Fruit fly (Drosophila melanogaster) whole organism, embryonic: Measurements from ENCODE around the gene CG9737.

Experiments used
- Abd-B ChIP-seq: fragments of 200-800 bp; sonication (Bioruptor generic); optimal IDR thresholded peaks from 2 replicates; lab custom pipeline; 2018; ENCODE audit warnings: missing biosample characterization, mild to moderate bottlenecking, missing genetic modification characterization, moderate library complexity
- Aef1 ChIP-seq: fragments of 200-800 bp; sonication (Bioruptor generic); IDR thresholded peaks from 3 replicates; pipeline ENCODE4 v1.3.6; 2022; ENCODE audit warnings: missing biosample characterization, missing genetic modification characterization
- BtbVII ChIP-seq: fragments of 200-800 bp; sonication (Bioruptor generic); optimal IDR thresholded peaks from 3 replicates; lab custom pipeline; 2017; ENCODE audit warnings: missing biosample characterization, mild to moderate bottlenecking, missing genetic modification characterization
- CG13424 ChIP-seq: fragments of 200-800 bp; sonication (Bioruptor generic); optimal IDR thresholded peaks from 2 replicates; lab custom pipeline; 2019; ENCODE audit warnings: missing biosample characterization, mild to moderate bottlenecking, missing genetic modification characterization, moderate library complexity
- CG15073 ChIP-seq: fragments of 200-800 bp; sonication (Bioruptor generic); optimal IDR thresholded peaks from 2 replicates; lab custom pipeline; 2016; ENCODE audit warnings: missing biosample characterization, missing genetic modification characterization
- CG17912 ChIP-seq: fragments of 200-800 bp; sonication (Bioruptor generic); optimal IDR thresholded peaks from 2 replicates; lab custom pipeline; 2018; ENCODE audit warnings: missing biosample characterization, mild to moderate bottlenecking, missing genetic modification characterization
- CG2199 ChIP-seq: fragments of 200-800 bp; sonication (Bioruptor generic); IDR thresholded peaks from 3 replicates; pipeline ENCODE4 v1.3.6; 2022; ENCODE audit warnings: missing biosample characterization, missing genetic modification characterization
- CG2712 ChIP-seq: fragments of 200-800 bp; optimal IDR thresholded peaks from 3 replicates; lab custom pipeline; 2019; ENCODE audit warnings: missing biosample characterization, mild to moderate bottlenecking, missing genetic modification characterization, moderate library complexity
- CG3281 ChIP-seq: fragments of 200-800 bp; sonication (Bioruptor generic); optimal IDR thresholded peaks from 3 replicates; lab custom pipeline; 2017; ENCODE audit warnings: missing biosample characterization, mild to moderate bottlenecking, missing genetic modification characterization
- CG4617 ChIP-seq: fragments of 200-800 bp; sonication (Bioruptor generic); optimal IDR thresholded peaks from 3 replicates; lab custom pipeline; 2016; ENCODE audit warnings: missing biosample characterization, missing genetic modification characterization, borderline replicate concordance
- CG5953 ChIP-seq: fragments of 200-800 bp; sonication (Bioruptor generic); IDR thresholded peaks from 2 replicates; pipeline ENCODE4 v1.3.6; 2022; ENCODE audit warnings: missing biosample characterization, missing genetic modification characterization
- CG7556 ChIP-seq: fragments of 200-800 bp; sonication (Bioruptor generic); optimal IDR thresholded peaks from 2 replicates; lab custom pipeline; 2017; ENCODE audit warnings: missing biosample characterization, mild to moderate bottlenecking, missing genetic modification characterization
- Deaf1 ChIP-seq: fragments of 200-800 bp; optimal IDR thresholded peaks from 3 replicates; lab custom pipeline; 2019; ENCODE audit warnings: missing biosample characterization, mild to moderate bottlenecking, missing genetic modification characterization, moderate library complexity
- Dip3 ChIP-seq: fragments of 200-800 bp; sonication (Bioruptor generic); optimal IDR thresholded peaks from 3 replicates; lab custom pipeline; 2016; ENCODE audit warnings: missing biosample characterization, missing genetic modification characterization
- Dp ChIP-seq: fragments of 200-800 bp; sonication (Bioruptor generic); optimal IDR thresholded peaks from 2 replicates; lab custom pipeline; 2018; ENCODE audit warnings: missing biosample characterization, mild to moderate bottlenecking, missing genetic modification characterization, moderate library complexity
- Fer3 ChIP-seq: fragments of 200-800 bp; sonication (Bioruptor generic); optimal IDR thresholded peaks from 2 replicates; lab custom pipeline; 2018; ENCODE audit warnings: missing biosample characterization, mild to moderate bottlenecking, missing genetic modification characterization, moderate library complexity
- Gsc ChIP-seq: fragments of 200-800 bp; sonication (Bioruptor generic); IDR thresholded peaks from 2 replicates; pipeline ENCODE4 v1.3.6; 2022; ENCODE audit warnings: missing biosample characterization, missing genetic modification characterization
- Lim3 ChIP-seq: fragments of 200-800 bp; sonication (Bioruptor generic); IDR thresholded peaks from 2 replicates; pipeline ENCODE4 v1.3.6; 2022; ENCODE audit warnings: missing biosample characterization, missing genetic modification characterization
- Oli ChIP-seq: fragments of 200-800 bp; sonication (Bioruptor generic); optimal IDR thresholded peaks from 2 replicates; lab custom pipeline; 2018; ENCODE audit warnings: missing biosample characterization, mild to moderate bottlenecking, missing genetic modification characterization, moderate library complexity
- Pdp1 ChIP-seq, 2 experiments: fragments of 200-800 bp; sonication (Bioruptor generic); optimal IDR thresholded peaks; 3 replicates each; lab custom pipeline; 2016; ENCODE audit warnings: missing biosample characterization in 2 of 2, missing genetic modification characterization in 2 of 2, mild to moderate bottlenecking in 1 of 2, moderate library complexity in 1 of 2
- Trl ChIP-seq, 3 experiments: fragments of >200 bp in 2 of 3; fragments of 200-800 bp in 1 of 3; sonication (Bioruptor generic) in 1 of 3; optimal IDR thresholded peaks; 2 replicates in 1 of 3; 3 replicates in 2 of 3; lab custom pipeline; 2016 to 2017; ENCODE audit warnings: missing biosample characterization in 1 of 3, missing genetic modification characterization in 1 of 3
- ap ChIP-seq: fragments of 200-800 bp; sonication (Bioruptor generic); IDR thresholded peaks from 2 replicates; pipeline ENCODE4 v1.3.6; 2022; ENCODE audit warnings: missing biosample characterization, missing genetic modification characterization
- az2 ChIP-seq: fragments of 200-800 bp; sonication (Bioruptor generic); optimal IDR thresholded peaks from 3 replicates; lab custom pipeline; 2016; ENCODE audit warnings: missing biosample characterization, missing genetic modification characterization
- br ChIP-seq: fragments of >200 bp; optimal IDR thresholded peaks from 2 replicates; lab custom pipeline; 2017
- chm ChIP-seq: fragments of 200-800 bp; sonication (Bioruptor generic); IDR thresholded peaks from 2 replicates; pipeline ENCODE4 v1.3.6; 2022; ENCODE audit warnings: missing biosample characterization, missing genetic modification characterization
- crol ChIP-seq: fragments of 200-800 bp; sonication (Bioruptor generic); IDR thresholded peaks from 2 replicates; pipeline ENCODE4 v1.3.6; 2022; ENCODE audit warnings: missing biosample characterization, missing genetic modification characterization
- cwo ChIP-seq: fragments of 200-800 bp; sonication (Bioruptor generic); optimal IDR thresholded peaks from 3 replicates; lab custom pipeline; 2017; ENCODE audit warnings: missing biosample characterization, missing genetic modification characterization, mild to moderate bottlenecking, moderate library complexity, missing genetic modification reagents
- disco-r ChIP-seq: fragments of 200-800 bp; sonication (Bioruptor generic); optimal IDR thresholded peaks from 2 replicates; lab custom pipeline; 2016; ENCODE audit warnings: missing biosample characterization, missing genetic modification characterization
- dmrt99B ChIP-seq: fragments of 200-800 bp; sonication (Bioruptor generic); optimal IDR thresholded peaks from 2 replicates; lab custom pipeline; 2018; ENCODE audit warnings: missing biosample characterization, mild to moderate bottlenecking, missing genetic modification characterization, moderate library complexity
- exex ChIP-seq: fragments of 200-800 bp; sonication (Bioruptor generic); optimal IDR thresholded peaks from 4 replicates; lab custom pipeline; 2018; ENCODE audit warnings: missing biosample characterization, mild to moderate bottlenecking, missing genetic modification characterization, moderate library complexity
- gcm ChIP-seq: fragments of 200-800 bp; sonication (Bioruptor generic); optimal IDR thresholded peaks from 2 replicates; lab custom pipeline; 2019; ENCODE audit warnings: missing biosample characterization, mild to moderate bottlenecking, missing genetic modification characterization, moderate library complexity
- grn ChIP-seq: fragments of 200-800 bp; sonication (Bioruptor generic); optimal IDR thresholded peaks from 3 replicates; lab custom pipeline; 2017; ENCODE audit warnings: missing biosample characterization, missing genetic modification characterization
- h ChIP-seq: fragments of >200 bp; optimal IDR thresholded peaks from 2 replicates; lab custom pipeline; 2017
- ham ChIP-seq: fragments of 200-800 bp; sonication (Bioruptor generic); IDR thresholded peaks from 2 replicates; pipeline ENCODE4 v1.3.6; 2022; ENCODE audit warnings: missing biosample characterization, missing genetic modification characterization
- hkb ChIP-seq, 2 experiments: fragments of 200-800 bp in 1 of 2; fragments of >200 bp in 1 of 2; sonication (Bioruptor generic) in 1 of 2; IDR thresholded peaks in 1 of 2; optimal IDR thresholded peaks in 1 of 2; 2 replicates each; pipeline versions ENCODE4 v1.3.6 to Lab custom; 2017 to 2022; ENCODE audit warnings: missing biosample characterization in 1 of 2, missing genetic modification characterization in 1 of 2
- ind ChIP-seq: fragments of 200-800 bp; sonication (Bioruptor generic); optimal IDR thresholded peaks from 3 replicates; lab custom pipeline; 2016; ENCODE audit warnings: missing biosample characterization, missing genetic modification characterization
- jing ChIP-seq: fragments of 200-800 bp; sonication (Bioruptor generic); optimal IDR thresholded peaks from 2 replicates; lab custom pipeline; 2018; ENCODE audit warnings: missing biosample characterization, mild to moderate bottlenecking, missing genetic modification characterization
- klu ChIP-seq: fragments of 200-800 bp; sonication (Bioruptor generic); IDR thresholded peaks from 2 replicates; pipeline ENCODE4 v1.3.6; 2022; ENCODE audit warnings: missing biosample characterization, missing genetic modification characterization
- mirr ChIP-seq: fragments of 200-800 bp; sonication (Bioruptor generic); optimal IDR thresholded peaks from 3 replicates; lab custom pipeline; 2018; ENCODE audit warnings: missing biosample characterization, mild to moderate bottlenecking, missing genetic modification characterization
- pan ChIP-seq, 4 experiments: fragments of >200 bp in 3 of 4; fragments of 200-800 bp in 1 of 4; sonication (Bioruptor generic) in 1 of 4; optimal IDR thresholded peaks in 3 of 4; IDR thresholded peaks in 1 of 4; 2 replicates each; pipeline versions ENCODE4 v1.3.6 to Lab custom; 2017 to 2022; ENCODE audit warnings: missing biosample characterization in 2 of 4, missing genetic modification characterization in 2 of 4, mixed read lengths in 1 of 4
- peb ChIP-seq: fragments of 200-800 bp; sonication (Bioruptor generic); IDR thresholded peaks from 2 replicates; pipeline ENCODE4 v1.3.6; 2022; ENCODE audit warnings: missing biosample characterization, missing genetic modification characterization
- pho ChIP-seq: fragments of 200-800 bp; sonication (Bioruptor generic); optimal IDR thresholded peaks from 2 replicates; lab custom pipeline; 2016; ENCODE audit warnings: missing biosample characterization, missing genetic modification characterization
- pzg ChIP-seq: fragments of 200-800 bp; sonication (Bioruptor generic); optimal IDR thresholded peaks from 3 replicates; lab custom pipeline; 2018; ENCODE audit warnings: missing biosample characterization, mild to moderate bottlenecking, missing genetic modification characterization, moderate library complexity
- rib ChIP-seq: fragments of 200-800 bp; sonication (Bioruptor generic); IDR thresholded peaks from 2 replicates; pipeline ENCODE4 v1.3.6; 2022; ENCODE audit warnings: missing biosample characterization, missing genetic modification characterization
- ro ChIP-seq: fragments of 200-800 bp; sonication (Bioruptor generic); IDR thresholded peaks from 2 replicates; pipeline ENCODE4 v1.3.6; 2022; ENCODE audit warnings: missing biosample characterization, missing genetic modification characterization
- wek ChIP-seq: fragments of 200-800 bp; sonication (Bioruptor generic); optimal IDR thresholded peaks from 3 replicates; lab custom pipeline; 2018; ENCODE audit warnings: missing biosample characterization, mild to moderate bottlenecking, missing genetic modification characterization, moderate library complexity
- zen2 ChIP-seq: fragments of 200-800 bp; sonication (Bioruptor generic); IDR thresholded peaks from 3 replicates; pipeline ENCODE4 v1.3.6; 2022; ENCODE audit warnings: missing biosample characterization, missing genetic modification characterization; ENCODE audit not compliant: partially characterized antibody
- zfh1 ChIP-seq: fragments of 200-800 bp; sonication (Bioruptor generic); IDR thresholded peaks from 3 replicates; pipeline ENCODE4 v1.3.6; 2022; ENCODE audit warnings: missing biosample characterization, missing genetic modification characterization
- zfh2 ChIP-seq: fragments of 200-800 bp; sonication (Bioruptor generic); optimal IDR thresholded peaks from 2 replicates; lab custom pipeline; 2016; ENCODE audit warnings: missing biosample characterization, missing genetic modification characterization

CG9737 gene

dm6 chr3R:30204004-30204603 is 39.0 kb downstream of the CG9737 start (continued):
- TF ChIP-seq br (lab: Kevin White, UChicago) (no peak), ham (no peak), Fer3 (no peak), Pdp1 (GFP tag; optimal IDR thresholded peaks at IDR 0.05; lab: Kevin White, UChicago) (peak in 1 of 2 experiments; percentile 67), crol (GFP tag; lab: Robert Waterston, UW) (peak; percentile 45; the same call in 1 of the 2 replicates), Aef1 (GFP tag; lab: Robert Waterston, UW) (no peak), exex (peak; percentile 35), hkb (optimal IDR thresholded peaks at IDR 0.05; lab: Kevin White, UChicago) (no peak), hkb (GFP tag; IDR thresholded peaks at IDR 0.05; lab: Robert Waterston, UW) (no peak), gcm (GFP tag; lab: Kevin White, UChicago) (no peak), zen2 (GFP tag; lab: Robert Waterston, UW) (no peak), cwo (GFP tag; lab: Kevin White, UChicago) (no peak), pan (optimal IDR thresholded peaks at IDR 0.05; lab: Kevin White, UChicago) (no peak), pan (GFP tag; optimal IDR thresholded peaks at IDR 0.05 in 1 of 2, IDR thresholded peaks at IDR 0.05 in 1 of 2) (peak in 1 of 2 experiments; percentile 19), chm (no peak), peb (GFP tag; lab: Robert Waterston, UW) (no peak), disco-r (GFP tag; lab: Kevin White, UChicago) (no peak), mirr (GFP tag; lab: Kevin White, UChicago) (no peak), CG17912 (no peak), Trl (optimal IDR thresholded peaks at IDR 0.05; lab: Kevin White, UChicago) (peak in 1 of 2 experiments; percentile 51), Trl (GFP tag; optimal IDR thresholded peaks at IDR 0.05; lab: Kevin White, UChicago) (no peak), CG4617 (no peak), Oli (tag; lab: Kevin White, UChicago) (no peak), CG13424 (no peak), jing (GFP tag; lab: Kevin White, UChicago) (no peak), wek (no peak), pzg (GFP tag; lab: Kevin White, UChicago) (no peak), klu (no peak), zfh1 (GFP tag; lab: Robert Waterston, UW) (no peak), zfh2 (no peak), Dip3 (GFP tag; lab: Kevin White, UChicago) (no peak), BtbVII (GFP tag; lab: Kevin White, UChicago) (no peak), CG15073 (no peak), CG2199 (peak; percentile 68; the same call in 1 of the 3 replicates), Abd-B (no peak)

dm6 chr3R:30203104-30203986 is 39.8 kb downstream of the CG9737 start:
- no peak for TF ChIP-seq h
- peak; percentile 95 for TF ChIP-seq CG5953 (GFP tag; lab: Robert Waterston, UW)
- TF ChIP-seq CG7556 = peak; percentile 95
- TF ChIP-seq az2 (GFP tag; lab: Kevin White, UChicago) = peak; percentile 93
- peak; percentile 96 for TF ChIP-seq CG3281 (GFP tag; lab: Kevin White, UChicago)
- TF ChIP-seq Dp = no peak
- TF ChIP-seq Deaf1 = peak; percentile 83
- TF ChIP-seq Lim3 (GFP tag; lab: Robert Waterston, UW) = peak; percentile 95
- peak; percentile 82; the same call in 1 of the 2 replicates for TF ChIP-seq Gsc (GFP tag; lab: Robert Waterston, UW)
- peak; percentile 99 for TF ChIP-seq ind (GFP tag; lab: Kevin White, UChicago)
- TF ChIP-seq zen2 (GFP tag; lab: Robert Waterston, UW) = no peak
- peak; percentile 85 for TF ChIP-seq ro (GFP tag; lab: Robert Waterston, UW)
- TF ChIP-seq pho (GFP tag; lab: Kevin White, UChicago) = peak; percentile 95
- TF ChIP-seq dmrt99B = peak; percentile 97
- peak; percentile 96 for TF ChIP-seq ap
- peak; percentile 78 for TF ChIP-seq grn (GFP tag; lab: Kevin White, UChicago)
- peak; percentile 88 for TF ChIP-seq zfh1 (GFP tag; lab: Robert Waterston, UW)
- peak; percentile 78; the same call in 1 of the 2 replicates for TF ChIP-seq rib
- peak; percentile 94 for TF ChIP-seq CG2712 (tag; lab: Kevin White, UChicago)
